Fruit fly (Drosophila melanogaster): Measurements from ENCODE around the gene Idgf2.
A peak's percentile ranks its signal among the peaks of the same experiment; 100 is the strongest.

The Idgf2 gene

DNA sequence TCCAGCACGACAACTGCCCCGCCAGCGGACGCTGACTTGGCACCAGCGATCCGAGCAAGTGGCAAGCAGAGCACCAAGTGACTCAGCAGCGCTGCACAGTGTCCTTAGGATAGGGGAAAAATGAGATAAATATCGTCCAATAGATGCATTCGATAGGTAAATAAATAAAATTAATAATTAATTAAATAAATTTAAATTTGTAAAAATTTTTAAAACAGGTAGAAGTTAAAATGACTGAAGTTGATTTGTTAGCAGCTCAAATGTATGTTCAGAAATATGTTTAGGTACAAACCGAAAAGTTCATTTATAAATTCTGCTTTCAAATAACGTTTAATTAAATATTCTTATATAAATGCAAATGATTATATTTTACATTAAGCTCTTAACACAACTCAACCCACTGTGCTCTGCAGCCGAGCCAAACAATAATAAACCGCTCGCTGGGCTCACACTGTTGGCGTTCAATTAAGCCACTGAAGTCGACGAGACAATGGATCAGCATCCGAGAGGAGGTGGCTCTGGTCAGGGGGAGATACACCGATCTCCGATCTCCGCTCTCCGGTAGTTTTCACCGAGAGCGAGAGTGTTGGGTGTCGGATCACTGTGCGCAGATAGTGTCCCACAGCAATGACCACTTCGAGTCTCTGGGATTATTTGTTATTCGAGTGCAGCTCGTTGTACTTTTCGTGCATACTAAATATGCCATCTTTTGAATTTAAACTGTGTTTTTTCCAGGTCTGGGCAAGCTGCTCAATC is 1.5 kb downstream of the Idgf2 start, which contains the start of gene CG5888 (continued):
- no peak for TF ChIP-seq CG2889 (GFP tag; IDR thresholded peaks at IDR 0.05)
- no peak for TF ChIP-seq Jarid2 (GFP tag; optimal IDR thresholded peaks at IDR 0.05)
- no peak for TF ChIP-seq CG10565 (GFP tag; optimal IDR thresholded peaks at IDR 0.05)
- TF ChIP-seq btn (GFP tag; optimal IDR thresholded peaks at IDR 0.05), result no peak
- peak; percentile 74 for TF ChIP-seq Sox102F (GFP tag; optimal IDR thresholded peaks at IDR 0.05)
- TF ChIP-seq lilli (GFP tag; optimal IDR thresholded peaks at IDR 0.05), result no peak
- no peak for TF ChIP-seq CG8478 (optimal IDR thresholded peaks at IDR 0.05)
- TF ChIP-seq CG9876 (GFP tag; optimal IDR thresholded peaks at IDR 0.05), result no peak
- TF ChIP-seq jing (GFP tag; optimal IDR thresholded peaks at IDR 0.05), result no peak
- TF ChIP-seq pnt (GFP tag; optimal IDR thresholded peaks at IDR 0.05), result no peak
- TF ChIP-seq CG16813 (GFP tag; IDR thresholded peaks at IDR 0.05; ENCODE audit: partially characterized antibody), result 0 out of 3 replicates have a peak, but pooled peaks have one; percentile 32
- peak in 1 of 2 experiments; percentile 62 for TF ChIP-seq dpn (GFP tag; optimal IDR thresholded peaks at IDR 0.05)
- peak; percentile 64 for TF ChIP-seq ssp (GFP tag; IDR thresholded peaks at IDR 0.05)
- TF ChIP-seq sr (GFP tag; IDR thresholded peaks at IDR 0.05), result no peak
- TF ChIP-seq NK7.1 (GFP tag; optimal IDR thresholded peaks at IDR 0.05), result no peak
- no peak for TF ChIP-seq mirr (GFP tag; optimal IDR thresholded peaks at IDR 0.05)
- TF ChIP-seq jumu (GFP tag; optimal IDR thresholded peaks at IDR 0.05), result no peak
- TF ChIP-seq CG12769 (tag; optimal IDR thresholded peaks at IDR 0.05), result no peak
- TF ChIP-seq zf30C (GFP tag; optimal IDR thresholded peaks at IDR 0.05), result no peak
- TF ChIP-seq CG4617 (GFP tag; optimal IDR thresholded peaks at IDR 0.05; ENCODE audit: borderline replicate concordance), result no peak
- no peak for TF ChIP-seq Max (GFP tag; optimal IDR thresholded peaks at IDR 0.05)
- TF ChIP-seq CG14050 (GFP tag; IDR thresholded peaks at IDR 0.05), result peak; percentile 46
- TF ChIP-seq cg (GFP tag; optimal IDR thresholded peaks at IDR 0.05), result no peak
- peak; percentile 51 for TF ChIP-seq E2f1 (GFP tag; IDR thresholded peaks at IDR 0.05)
- no peak for TF ChIP-seq CG13894 (tag; optimal IDR thresholded peaks at IDR 0.05)
- peak; percentile 78 for TF ChIP-seq CG11695 (GFP tag; IDR thresholded peaks at IDR 0.05)
- TF ChIP-seq zen2 (GFP tag; IDR thresholded peaks at IDR 0.05; ENCODE audit: partially characterized antibody), result no peak
- TF ChIP-seq crp (GFP tag; optimal IDR thresholded peaks at IDR 0.05), result no peak
- TF ChIP-seq CG15011 (GFP tag; optimal IDR thresholded peaks at IDR 0.05), result no peak
- TF ChIP-seq CG34224 (GFP tag; IDR thresholded peaks at IDR 0.05; ENCODE audit: partially characterized antibody), result no peak
- TF ChIP-seq onecut (GFP tag; IDR thresholded peaks at IDR 0.05), result peak; percentile 50; the same call in 1 of the 2 replicates
- TF ChIP-seq scrt (GFP tag; optimal IDR thresholded peaks at IDR 0.05), result no peak
- no peak for TF ChIP-seq D19B (GFP tag; optimal IDR thresholded peaks at IDR 0.05)
- TF ChIP-seq CG6175 (GFP tag; IDR thresholded peaks at IDR 0.05), result peak; percentile 65; the same call in 2 of the 3 replicates
- TF ChIP-seq MBD-R2 (GFP tag; IDR thresholded peaks at IDR 0.05), result no peak
- no peak for TF ChIP-seq eyg (GFP tag; optimal IDR thresholded peaks at IDR 0.05)
- TF ChIP-seq CG4707 (GFP tag; optimal IDR thresholded peaks at IDR 0.05), result no peak
- peak; percentile 74 for TF ChIP-seq odd (GFP tag; optimal IDR thresholded peaks at IDR 0.05)
- no peak for TF ChIP-seq Dfd (GFP tag; optimal IDR thresholded peaks at IDR 0.05)
- no peak for TF ChIP-seq CG9932 (GFP tag; IDR thresholded peaks at IDR 0.05)
- peak; percentile 47 for TF ChIP-seq ewg (GFP tag; optimal IDR thresholded peaks at IDR 0.05)
- TF ChIP-seq maf-S (GFP tag; optimal IDR thresholded peaks at IDR 0.05), result no peak
- no peak for TF ChIP-seq cad (GFP tag; optimal IDR thresholded peaks at IDR 0.05)
- no peak for TF ChIP-seq CG7271 (tag; optimal IDR thresholded peaks at IDR 0.05)
- TF ChIP-seq ara (GFP tag; IDR thresholded peaks at IDR 0.05), result peak; percentile 66
- peak; percentile 27; the same call in 2 of the 3 replicates for TF ChIP-seq B-H1 (GFP tag; IDR thresholded peaks at IDR 0.05)
- no peak for TF ChIP-seq BEAF-32 (GFP tag; optimal IDR thresholded peaks at IDR 0.05)
- peak; percentile 74; the same call in 2 of the 3 replicates for TF ChIP-seq so (GFP tag; IDR thresholded peaks at IDR 0.05)
- TF ChIP-seq CG17361 (GFP tag; IDR thresholded peaks at IDR 0.05), result peak; percentile 81
- no peak for TF ChIP-seq pros (GFP tag; optimal IDR thresholded peaks at IDR 0.05)

Measured in whole organism, embryonic.